Fruit fly (Drosophila melanogaster) whole organism, embryonic: Measurements from ENCODE around the gene Kmn2.

Source experiments
- Blimp-1 ChIP-seq: fragments of 200-800 bp; sonication (Bioruptor generic); optimal IDR thresholded peaks from 3 replicates; lab custom pipeline; 2018; ENCODE audit warnings: missing biosample characterization, missing genetic modification characterization, mild to moderate bottlenecking, moderate library complexity, missing genetic modification reagents
- CG13123 ChIP-seq: fragments of 200-800 bp; sonication (Bioruptor generic); optimal IDR thresholded peaks from 2 replicates; lab custom pipeline; 2016; ENCODE audit warnings: missing biosample characterization, missing genetic modification characterization
- CG13775 ChIP-seq: fragments of 200-800 bp; sonication (Bioruptor generic); optimal IDR thresholded peaks from 3 replicates; lab custom pipeline; 2017; ENCODE audit warnings: missing biosample characterization, mild to moderate bottlenecking, missing genetic modification characterization
- CG15269 ChIP-seq: fragments of 200-800 bp; sonication (Bioruptor generic); optimal IDR thresholded peaks from 2 replicates; lab custom pipeline; 2018; ENCODE audit warnings: missing biosample characterization, mild to moderate bottlenecking, missing genetic modification characterization, moderate library complexity
- CG16863 ChIP-seq: fragments of 200-800 bp; sonication (Bioruptor generic); optimal IDR thresholded peaks from 3 replicates; lab custom pipeline; 2016; ENCODE audit warnings: missing biosample characterization, missing genetic modification characterization
- CG1792 ChIP-seq: fragments of 200-800 bp; sonication (Bioruptor generic); optimal IDR thresholded peaks from 2 replicates; lab custom pipeline; 2016; ENCODE audit warnings: missing biosample characterization, missing genetic modification characterization
- CG2712 ChIP-seq: fragments of 200-800 bp; optimal IDR thresholded peaks from 3 replicates; lab custom pipeline; 2019; ENCODE audit warnings: missing biosample characterization, mild to moderate bottlenecking, missing genetic modification characterization, moderate library complexity
- CG2875 ChIP-seq: fragments of 200-800 bp; sonication (Bioruptor generic); optimal IDR thresholded peaks from 2 replicates; lab custom pipeline; 2017; ENCODE audit warnings: missing biosample characterization, mild to moderate bottlenecking, missing genetic modification characterization, missing genetic modification reagents
- CG30431 ChIP-seq: fragments of 200-800 bp; sonication (Bioruptor generic); optimal IDR thresholded peaks from 2 replicates; lab custom pipeline; 2017; ENCODE audit warnings: missing biosample characterization, missing genetic modification characterization
- CG33213 ChIP-seq: fragments of 200-800 bp; sonication (Bioruptor generic); optimal IDR thresholded peaks from 3 replicates; lab custom pipeline; 2016; ENCODE audit warnings: missing biosample characterization, missing genetic modification characterization
- CG3838 ChIP-seq: fragments of 200-800 bp; sonication (Bioruptor generic); optimal IDR thresholded peaks from 3 replicates; lab custom pipeline; 2016; ENCODE audit warnings: missing biosample characterization, missing genetic modification characterization
- CG4617 ChIP-seq: fragments of 200-800 bp; sonication (Bioruptor generic); optimal IDR thresholded peaks from 3 replicates; lab custom pipeline; 2016; ENCODE audit warnings: missing biosample characterization, missing genetic modification characterization, borderline replicate concordance
- CG4820 ChIP-seq: fragments of 200-800 bp; sonication (Bioruptor generic); optimal IDR thresholded peaks from 3 replicates; lab custom pipeline; 2016; ENCODE audit warnings: missing biosample characterization, missing genetic modification characterization
- CG6175 ChIP-seq: fragments of 200-800 bp; sonication (Bioruptor generic); IDR thresholded peaks from 3 replicates; pipeline ENCODE4 v1.3.6; 2022; ENCODE audit warnings: missing biosample characterization, missing genetic modification characterization
- CG7556 ChIP-seq: fragments of 200-800 bp; sonication (Bioruptor generic); optimal IDR thresholded peaks from 2 replicates; lab custom pipeline; 2017; ENCODE audit warnings: missing biosample characterization, mild to moderate bottlenecking, missing genetic modification characterization
- Dad ChIP-seq: fragments of 200-800 bp; sonication (Bioruptor generic); optimal IDR thresholded peaks from 3 replicates; lab custom pipeline; 2016; ENCODE audit warnings: missing biosample characterization, missing genetic modification characterization
- Drgx ChIP-seq: fragments of 200-800 bp; sonication (Bioruptor generic); IDR thresholded peaks from 2 replicates; pipeline ENCODE4 v1.3.6; 2022; ENCODE audit warnings: missing biosample characterization, missing genetic modification characterization
- E2f2 ChIP-seq: fragments of 200-800 bp; sonication (Bioruptor generic); IDR thresholded peaks from 2 replicates; pipeline ENCODE4 v1.3.6; 2022; ENCODE audit warnings: missing biosample characterization, missing genetic modification characterization
- Eip74EF ChIP-seq, 2 experiments: fragments of 200-800 bp in 1 of 2; fragments of >200 bp in 1 of 2; sonication (Bioruptor generic) in 1 of 2; optimal IDR thresholded peaks; 2 replicates each; lab custom pipeline; 2017 to 2019; ENCODE audit warnings: missing biosample characterization in 2 of 2, missing genetic modification characterization in 2 of 2, mild to moderate bottlenecking in 1 of 2, moderate library complexity in 1 of 2
- H2.0 ChIP-seq: fragments of 200-800 bp; sonication (Bioruptor generic); IDR thresholded peaks from 2 replicates; pipeline ENCODE4 v1.3.6; 2022; ENCODE audit warnings: missing biosample characterization, missing genetic modification characterization
- HLH3B ChIP-seq: fragments of 200-800 bp; sonication (Bioruptor generic); IDR thresholded peaks from 2 replicates; pipeline ENCODE4 v1.3.6; 2022; ENCODE audit warnings: missing biosample characterization, missing genetic modification characterization
- HLH4C ChIP-seq: fragments of 200-800 bp; sonication (Bioruptor generic); IDR thresholded peaks from 3 replicates; pipeline ENCODE4 v1.3.6; 2022; ENCODE audit warnings: missing biosample characterization, missing genetic modification characterization; ENCODE audit not compliant: partially characterized antibody
- Hey ChIP-seq: fragments of 200-800 bp; sonication (Bioruptor generic); optimal IDR thresholded peaks from 3 replicates; lab custom pipeline; 2018; ENCODE audit warnings: missing biosample characterization, mild to moderate bottlenecking, missing genetic modification characterization
- Mrtf ChIP-seq: fragments of 200-800 bp; sonication (Bioruptor generic); IDR thresholded peaks from 3 replicates; pipeline ENCODE4 v1.3.6; 2022; ENCODE audit warnings: missing biosample characterization, missing genetic modification characterization
- NFAT ChIP-seq: fragments of 200-800 bp; sonication (Bioruptor generic); IDR thresholded peaks from 2 replicates; pipeline ENCODE4 v1.3.6; 2022; ENCODE audit warnings: missing biosample characterization, missing genetic modification characterization
- Optix ChIP-seq: fragments of 200-800 bp; sonication (Bioruptor generic); IDR thresholded peaks from 3 replicates; pipeline ENCODE4 v1.3.6; 2022; ENCODE audit warnings: missing biosample characterization, missing genetic modification characterization
- Side ChIP-seq: fragments of 200-800 bp; sonication (Bioruptor generic); optimal IDR thresholded peaks from 2 replicates; lab custom pipeline; 2016; ENCODE audit warnings: missing biosample characterization, missing genetic modification characterization
- Sox102F ChIP-seq: fragments of 200-800 bp; sonication (Bioruptor generic); optimal IDR thresholded peaks from 2 replicates; lab custom pipeline; 2018; ENCODE audit warnings: missing biosample characterization, mild to moderate bottlenecking, missing genetic modification characterization, moderate library complexity
- Vsx1 ChIP-seq: fragments of 200-800 bp; sonication (Bioruptor generic); optimal IDR thresholded peaks from 2 replicates; lab custom pipeline; 2017; ENCODE audit warnings: missing biosample characterization, mild to moderate bottlenecking, missing genetic modification characterization, missing genetic modification reagents
- ab ChIP-seq: fragments of 200-800 bp; sonication (Bioruptor generic); optimal IDR thresholded peaks from 2 replicates; lab custom pipeline; 2016; ENCODE audit warnings: missing biosample characterization, missing genetic modification characterization
- cato ChIP-seq: fragments of 200-800 bp; sonication (Bioruptor generic); optimal IDR thresholded peaks from 2 replicates; lab custom pipeline; 2016; ENCODE audit warnings: missing biosample characterization, missing genetic modification characterization, borderline replicate concordance
- chif ChIP-seq, 2 experiments: fragments of 200-800 bp; sonication (Bioruptor generic); optimal IDR thresholded peaks; 3 replicates each; lab custom pipeline; 2016; ENCODE audit warnings: missing biosample characterization in 2 of 2, missing genetic modification characterization in 2 of 2
- corto ChIP-seq: fragments of 200-800 bp; sonication (Bioruptor generic); optimal IDR thresholded peaks from 2 replicates; lab custom pipeline; 2016; ENCODE audit warnings: missing biosample characterization, mild to moderate bottlenecking, missing genetic modification characterization, moderate library complexity
- cwo ChIP-seq: fragments of 200-800 bp; sonication (Bioruptor generic); optimal IDR thresholded peaks from 3 replicates; lab custom pipeline; 2017; ENCODE audit warnings: missing biosample characterization, missing genetic modification characterization, mild to moderate bottlenecking, moderate library complexity, missing genetic modification reagents
- disco-r ChIP-seq: fragments of 200-800 bp; sonication (Bioruptor generic); optimal IDR thresholded peaks from 2 replicates; lab custom pipeline; 2016; ENCODE audit warnings: missing biosample characterization, missing genetic modification characterization
- exex ChIP-seq: fragments of 200-800 bp; sonication (Bioruptor generic); optimal IDR thresholded peaks from 4 replicates; lab custom pipeline; 2018; ENCODE audit warnings: missing biosample characterization, mild to moderate bottlenecking, missing genetic modification characterization, moderate library complexity
- grn ChIP-seq: fragments of 200-800 bp; sonication (Bioruptor generic); optimal IDR thresholded peaks from 3 replicates; lab custom pipeline; 2017; ENCODE audit warnings: missing biosample characterization, missing genetic modification characterization
- gro ChIP-seq: fragments of 200-800 bp; sonication (Bioruptor generic); optimal IDR thresholded peaks from 2 replicates; lab custom pipeline; 2016; ENCODE audit warnings: missing biosample characterization, missing genetic modification characterization
- knrl ChIP-seq: fragments of 200-800 bp; sonication (Bioruptor generic); IDR thresholded peaks from 3 replicates; pipeline ENCODE4 v1.3.6; 2022; ENCODE audit warnings: missing biosample characterization, missing genetic modification characterization; ENCODE audit not compliant: partially characterized antibody
- maf-S ChIP-seq: fragments of 200-800 bp; sonication (Bioruptor generic); optimal IDR thresholded peaks from 2 replicates; lab custom pipeline; 2016; ENCODE audit warnings: missing biosample characterization, missing genetic modification characterization
- otp ChIP-seq: fragments of 200-800 bp; sonication (Bioruptor generic); IDR thresholded peaks from 3 replicates; pipeline ENCODE4, ENCODE4 v1.3.6; 2022; ENCODE audit warnings: missing biosample characterization, missing genetic modification characterization
- pnt ChIP-seq: fragments of 200-800 bp; sonication (Bioruptor generic); optimal IDR thresholded peaks from 3 replicates; lab custom pipeline; 2016; ENCODE audit warnings: missing biosample characterization, missing genetic modification characterization
- pzg ChIP-seq: fragments of 200-800 bp; sonication (Bioruptor generic); optimal IDR thresholded peaks from 3 replicates; lab custom pipeline; 2018; ENCODE audit warnings: missing biosample characterization, mild to moderate bottlenecking, missing genetic modification characterization, moderate library complexity
- repo ChIP-seq: fragments of 200-800 bp; sonication (Bioruptor generic); optimal IDR thresholded peaks from 2 replicates; lab custom pipeline; 2016; ENCODE audit warnings: missing biosample characterization, missing genetic modification characterization
- scrt ChIP-seq: fragments of 200-800 bp; sonication (Bioruptor generic); optimal IDR thresholded peaks from 2 replicates; lab custom pipeline; 2018; ENCODE audit warnings: missing biosample characterization, mild to moderate bottlenecking, missing genetic modification characterization, moderate library complexity
- sob ChIP-seq: fragments of 200-800 bp; sonication (Bioruptor generic); IDR thresholded peaks from 2 replicates; pipeline ENCODE4 v1.3.6; 2022; ENCODE audit warnings: missing biosample characterization, missing genetic modification characterization
- sqz ChIP-seq: fragments of 200-800 bp; sonication (Bioruptor generic); optimal IDR thresholded peaks from 3 replicates; lab custom pipeline; 2018; ENCODE audit warnings: missing biosample characterization, mild to moderate bottlenecking, missing genetic modification characterization
- tll ChIP-seq, 2 experiments: fragments of 200-800 bp in 1 of 2; fragments of >200 bp in 1 of 2; sonication (Bioruptor generic) in 1 of 2; optimal IDR thresholded peaks; 2 replicates each; lab custom pipeline; 2017 to 2019; ENCODE audit warnings: missing biosample characterization in 2 of 2, missing genetic modification characterization in 2 of 2, mild to moderate bottlenecking in 1 of 2, moderate library complexity in 1 of 2
- vvl ChIP-seq: fragments of 200-800 bp; sonication (Bioruptor generic); IDR thresholded peaks from 2 replicates; pipeline ENCODE4 v1.3.6; 2022; ENCODE audit warnings: missing biosample characterization, missing genetic modification characterization
- wdn ChIP-seq: fragments of 200-800 bp; sonication (Bioruptor generic); IDR thresholded peaks from 2 replicates; pipeline ENCODE4 v1.3.6; 2022; ENCODE audit warnings: missing biosample characterization, missing genetic modification characterization

The Kmn2 gene

dm6 chr3R:8032923-8033478, 31.9 kb upstream of the Kmn2 start, which contains the start of the genes CG11035 and unc-45 (continued):
- TF ChIP-seq ab = no peak
- no peak for TF ChIP-seq CG2875 (GFP tag; lab: Kevin White, UChicago)
- peak; percentile 42 for TF ChIP-seq vvl (GFP tag; lab: Robert Waterston, UW)
- no peak for TF ChIP-seq NFAT (GFP tag; lab: Robert Waterston, UW)
- no peak for TF ChIP-seq Optix (GFP tag; lab: Robert Waterston, UW)
- TF ChIP-seq Eip74EF (GFP tag; optimal IDR thresholded peaks at IDR 0.05; lab: Kevin White, UChicago) = no peak
- TF ChIP-seq cato = no peak
- TF ChIP-seq wdn (GFP tag; lab: Robert Waterston, UW) = no peak
- TF ChIP-seq exex (tag; lab: Kevin White, UChicago) = no peak
- peak; percentile 46; the same call in 1 of the 2 replicates for TF ChIP-seq E2f2
- peak; percentile 42 for TF ChIP-seq Dad (GFP tag; lab: Kevin White, UChicago)
- no peak for TF ChIP-seq CG1792 (GFP tag; lab: Kevin White, UChicago)
- TF ChIP-seq otp (GFP tag; lab: Robert Waterston, UW) = no peak
- peak; percentile 40 for TF ChIP-seq CG13775 (GFP tag; lab: Kevin White, UChicago)
- no peak for TF ChIP-seq CG4617 (GFP tag; lab: Kevin White, UChicago)
- TF ChIP-seq CG15269 (tag; lab: Kevin White, UChicago) = peak; percentile 22
- no peak for TF ChIP-seq maf-S (GFP tag; lab: Kevin White, UChicago)
- TF ChIP-seq CG4820 (GFP tag; lab: Kevin White, UChicago) = no peak
- TF ChIP-seq Sox102F (GFP tag; lab: Kevin White, UChicago) = no peak
- TF ChIP-seq pzg (GFP tag; lab: Kevin White, UChicago) = peak; percentile 57
- TF ChIP-seq Vsx1 (GFP tag; lab: Kevin White, UChicago) = peak; percentile 47
- TF ChIP-seq grn (GFP tag; lab: Kevin White, UChicago) = no peak
- TF ChIP-seq H2.0 (GFP tag; lab: Robert Waterston, UW) = no peak
- peak; percentile 7 for TF ChIP-seq CG7556 (GFP tag; lab: Kevin White, UChicago)
- TF ChIP-seq pnt (GFP tag; lab: Kevin White, UChicago) = no peak
- TF ChIP-seq Mrtf = no peak
- TF ChIP-seq CG13123 (GFP tag; lab: Kevin White, UChicago) = no peak
- TF ChIP-seq chif (GFP tag; optimal IDR thresholded peaks at IDR 0.05; lab: Kevin White, UChicago) = no peak
- no peak for TF ChIP-seq repo (GFP tag; lab: Kevin White, UChicago)
- peak; percentile 65 for TF ChIP-seq sob (GFP tag; lab: Robert Waterston, UW)
- TF ChIP-seq corto (GFP tag; lab: Kevin White, UChicago) = no peak
- no peak for TF ChIP-seq Drgx
- no peak for TF ChIP-seq Hey (tag; lab: Kevin White, UChicago)
- no peak for TF ChIP-seq disco-r (GFP tag; lab: Kevin White, UChicago)
- TF ChIP-seq gro (GFP tag; lab: Kevin White, UChicago) = peak; percentile 59
- TF ChIP-seq cwo (GFP tag; lab: Kevin White, UChicago) = no peak
- no peak for TF ChIP-seq CG30431
- TF ChIP-seq Blimp-1 (GFP tag; lab: Kevin White, UChicago) = peak; percentile 43
- no peak for TF ChIP-seq Side (GFP tag; lab: Kevin White, UChicago)
- peak; percentile 64 for TF ChIP-seq CG2712 (tag; lab: Kevin White, UChicago)
- peak; percentile 41 for TF ChIP-seq CG3838 (GFP tag; lab: Kevin White, UChicago)
- TF ChIP-seq CG6175 = no peak
- TF ChIP-seq scrt (GFP tag; lab: Kevin White, UChicago) = peak; percentile 90
- TF ChIP-seq knrl (GFP tag; lab: Robert Waterston, UW) = peak; percentile 83
- no peak for TF ChIP-seq sqz (GFP tag; lab: Kevin White, UChicago)
- no peak for TF ChIP-seq tll (GFP tag; optimal IDR thresholded peaks at IDR 0.05; lab: Kevin White, UChicago)
- 0 out of 2 replicates have a peak, but pooled peaks have one; percentile 23 for TF ChIP-seq HLH3B (GFP tag; lab: Robert Waterston, UW)
- peak; percentile 11 for TF ChIP-seq CG33213 (GFP tag; lab: Kevin White, UChicago)
- TF ChIP-seq CG16863 (GFP tag; lab: Kevin White, UChicago) = no peak
- peak; percentile 64 for TF ChIP-seq HLH4C (GFP tag; lab: Robert Waterston, UW)
